Worm (Caenorhabditis elegans): Measurements from ENCODE around the gene C04G6.4.

DNA sequence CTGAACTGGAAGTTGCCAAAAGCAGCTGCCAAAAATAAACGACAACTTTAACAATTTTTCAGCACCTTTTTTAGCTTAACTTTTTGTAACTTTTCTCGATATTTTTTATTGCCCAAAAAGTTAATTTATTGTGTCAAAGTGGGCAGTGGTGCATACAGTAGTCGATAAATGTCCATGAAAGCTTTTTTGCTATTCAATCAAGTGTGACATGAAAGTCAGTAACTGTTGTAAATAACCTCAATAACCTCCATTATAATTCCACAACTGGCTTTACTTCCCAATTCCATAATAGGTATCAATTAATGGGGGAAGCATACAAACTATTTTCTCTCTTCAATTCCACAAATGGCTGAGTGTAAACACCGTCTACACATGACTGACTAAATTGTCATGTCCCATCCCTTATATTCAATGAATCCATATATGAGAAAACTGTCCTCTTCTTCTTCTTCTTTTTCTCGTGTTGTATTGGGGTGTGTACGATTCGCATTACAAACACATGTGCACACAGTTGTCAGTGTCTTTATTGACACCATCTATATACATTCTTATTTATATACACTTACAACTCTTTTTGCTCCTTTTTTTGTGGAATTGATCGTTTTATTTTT, 35.0 kb downstream of the C04G6.4 start:
- TF ChIP-seq ces-1 (GFP tag; optimal IDR thresholded peaks at IDR 0.05) = no peak
- no peak for TF ChIP-seq snpc-4 (tag; optimal IDR thresholded peaks at IDR 0.05)
- no peak for TF ChIP-seq elt-1 (tag; optimal IDR thresholded peaks at IDR 0.05; ENCODE audit: borderline replicate concordance, insufficient read depth)
- no peak for TF ChIP-seq elt-3 (tag; optimal IDR thresholded peaks at IDR 0.05)
- no peak for TF ChIP-seq sptf-1 (tag; optimal IDR thresholded peaks at IDR 0.05)
- TF ChIP-seq nhr-237 (tag; optimal IDR thresholded peaks at IDR 0.05) = no peak
- no peak for TF ChIP-seq nhr-76 (tag; optimal IDR thresholded peaks at IDR 0.05)
- TF ChIP-seq nhr-12 (tag; optimal IDR thresholded peaks at IDR 0.05) = no peak
- TF ChIP-seq flh-1 (GFP tag; optimal IDR thresholded peaks at IDR 0.05) = no peak
- no peak for TF ChIP-seq drap-1 (GFP tag; optimal IDR thresholded peaks at IDR 0.05)
- TF ChIP-seq lsy-2 (tag; optimal IDR thresholded peaks at IDR 0.05) = no peak
- no peak for TF ChIP-seq blmp-1 (tag; optimal IDR thresholded peaks at IDR 0.05)
- TF ChIP-seq lin-13 (tag; optimal IDR thresholded peaks at IDR 0.05) = no peak

All from whole organism, mixed stage, embryonic.